Worm (Caenorhabditis elegans): ENCODE measurements around the gene srh-206.

The srh-206 gene

DNA sequence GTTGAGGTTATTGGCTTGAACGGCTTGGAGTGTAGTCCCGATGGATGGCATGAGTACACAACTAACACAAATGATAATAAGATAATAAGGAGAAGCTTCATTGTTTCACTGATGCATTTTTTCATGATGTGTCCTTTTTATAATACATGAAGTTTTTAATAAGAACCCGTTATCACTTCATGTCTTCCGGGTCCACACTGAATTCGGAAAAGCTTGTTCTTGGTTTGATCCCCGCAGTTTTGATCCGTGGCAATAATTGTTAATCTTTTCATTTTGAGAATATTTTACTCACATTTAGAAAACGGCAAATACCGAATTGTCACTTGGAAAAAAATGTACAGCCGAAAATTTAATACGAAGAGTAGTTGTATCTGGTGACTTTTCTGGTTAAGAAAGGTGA lies 33.9 kb upstream of the srh-206 start, which contains the start of gene Y102A5C.27:
Y102A5C.27 (minus strand) TSS at position 101 of the 400 bp plus-strand sequence.
- no peak for TF ChIP-seq gmeb-2 (tag; optimal IDR thresholded peaks at IDR 0.05)
- TF ChIP-seq hlh-6 (tag; optimal IDR thresholded peaks at IDR 0.05): no peak
- no peak for TF ChIP-seq sox-2 (GFP tag; IDR thresholded peaks at IDR 0.05)
- no peak for TF ChIP-seq elt-2 (tag; optimal IDR thresholded peaks at IDR 0.05)
- no peak for TF ChIP-seq T23F11.4 (GFP tag; optimal IDR thresholded peaks at IDR 0.05)
- no peak for TF ChIP-seq pqm-1 (tag; optimal IDR thresholded peaks at IDR 0.05)
- TF ChIP-seq npax-4 (tag; optimal IDR thresholded peaks at IDR 0.05): no peak
- TF ChIP-seq lim-6 (tag; optimal IDR thresholded peaks at IDR 0.05): no peak
- TF ChIP-seq ama-1 (optimal IDR thresholded peaks at IDR 0.05): no peak
- TF ChIP-seq K02D7.2 (tag; optimal IDR thresholded peaks at IDR 0.05): no peak
- no peak for TF ChIP-seq ceh-48 (tag; optimal IDR thresholded peaks at IDR 0.05)
- TF ChIP-seq madf-2 (tag; optimal IDR thresholded peaks at IDR 0.05): no peak
- TF ChIP-seq fax-1 (tag; optimal IDR thresholded peaks at IDR 0.05): no peak
- TF ChIP-seq ttx-3 (tag; optimal IDR thresholded peaks at IDR 0.05): no peak
- TF ChIP-seq nhr-11 (tag; optimal IDR thresholded peaks at IDR 0.05): no peak
- no peak for TF ChIP-seq F13H6.1 (tag; optimal IDR thresholded peaks at IDR 0.05)

DNA sequence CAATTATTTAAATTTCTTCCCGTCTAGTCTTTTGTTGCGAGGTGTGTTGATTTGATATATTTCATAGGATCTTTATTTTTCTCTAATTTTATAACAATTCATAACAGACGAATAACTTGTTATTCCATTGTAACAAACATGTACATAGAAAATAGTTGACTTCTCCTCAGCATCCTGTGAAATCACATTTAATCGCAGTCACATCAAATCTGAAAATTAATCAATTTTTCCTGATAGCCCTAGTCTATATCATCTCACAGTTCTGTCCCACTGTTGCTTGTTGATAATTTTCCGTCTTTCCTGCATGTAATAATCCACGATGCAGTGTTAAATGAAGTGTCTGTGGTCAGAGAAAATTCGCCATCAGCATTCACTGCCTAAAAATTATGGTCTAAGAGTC lies 33.1 kb upstream of the srh-206 start:
- no peak for TF ChIP-seq madf-2 (tag; optimal IDR thresholded peaks at IDR 0.05)
- TF ChIP-seq lin-11 (tag; optimal IDR thresholded peaks at IDR 0.05): no peak

DNA sequence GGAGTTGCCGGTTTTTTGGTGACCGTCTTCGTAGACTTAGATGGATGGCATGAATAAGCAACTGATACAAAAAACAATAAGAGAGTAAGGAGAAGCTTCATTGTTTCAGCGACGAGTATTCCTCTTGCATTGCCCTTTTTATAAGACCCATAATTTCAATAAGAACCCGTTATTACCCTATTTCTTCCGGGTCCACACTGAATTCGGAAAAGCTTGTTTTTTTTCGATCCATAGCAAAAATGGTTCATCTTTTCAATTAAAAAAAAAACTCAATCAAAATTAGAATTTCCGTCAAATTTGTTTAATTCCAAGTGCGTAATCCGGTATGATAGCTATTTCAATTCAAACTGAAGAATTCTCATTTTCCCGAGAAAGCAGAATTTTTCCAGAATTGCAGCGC lies 32.4 kb upstream of the srh-206 start, which contains the start of gene Y102A5C.40:
Y102A5C.40 (minus strand) TSS at position 101 of the 400 bp plus-strand sequence.
- TF ChIP-seq F13H6.1 (tag; optimal IDR thresholded peaks at IDR 0.05) (no peak), ama-1 (optimal IDR thresholded peaks at IDR 0.05) (no peak), rnt-1 (tag; optimal IDR thresholded peaks at IDR 0.05) (no peak), nhr-11 (tag; optimal IDR thresholded peaks at IDR 0.05) (no peak), C08G9.2 (tag; optimal IDR thresholded peaks at IDR 0.05) (no peak), eyg-1 (tag; optimal IDR thresholded peaks at IDR 0.05) (no peak), unc-42 (tag; optimal IDR thresholded peaks at IDR 0.05) (no peak), ahr-1 (tag; optimal IDR thresholded peaks at IDR 0.05) (no peak), K09A11.1 (tag; optimal IDR thresholded peaks at IDR 0.05; ENCODE audit: insufficient read depth) (no peak), zip-5 (tag; optimal IDR thresholded peaks at IDR 0.05) (no peak), sdc-2 (tag; optimal IDR thresholded peaks at IDR 0.05) (no peak), ceh-2 (tag; optimal IDR thresholded peaks at IDR 0.05) (no peak), pag-3 (tag; optimal IDR thresholded peaks at IDR 0.05; ENCODE audit: borderline replicate concordance) (no peak), dve-1 (tag; optimal IDR thresholded peaks at IDR 0.05) (no peak), ceh-34 (tag; optimal IDR thresholded peaks at IDR 0.05) (no peak), lin-11 (tag; optimal IDR thresholded peaks at IDR 0.05) (no peak), tbx-2 (tag; optimal IDR thresholded peaks at IDR 0.05) (no peak), ceh-31 (tag; optimal IDR thresholded peaks at IDR 0.05) (no peak)

DNA sequence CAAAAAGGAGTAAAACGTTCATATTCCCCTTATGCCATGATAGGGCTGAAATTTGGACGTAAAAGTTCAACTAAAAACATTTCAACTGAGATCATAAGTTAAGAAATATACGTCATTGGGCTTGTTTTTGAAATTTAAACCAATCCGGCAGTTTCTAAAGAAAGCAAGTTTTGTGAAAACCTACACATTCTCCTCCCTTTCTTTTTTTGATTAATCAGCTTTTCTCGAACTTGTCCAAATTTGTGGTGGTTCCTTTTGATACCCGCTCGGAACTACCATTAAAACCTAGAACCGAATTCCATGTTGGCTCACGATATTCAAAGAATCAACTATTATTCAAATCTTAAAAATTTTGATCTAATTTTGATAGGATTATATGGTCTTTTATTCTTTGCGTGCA lies 25.7 kb upstream of the srh-206 start, which contains the start of gene srz-54:
srz-54 (plus strand) TSS at position 301 of the 400 bp plus-strand sequence.
- TF ChIP-seq hlh-13 (GFP tag; optimal IDR thresholded peaks at IDR 0.05): no peak
- no peak for TF ChIP-seq lim-6 (tag; optimal IDR thresholded peaks at IDR 0.05)
- no peak for TF ChIP-seq lin-11 (tag; optimal IDR thresholded peaks at IDR 0.05)

DNA sequence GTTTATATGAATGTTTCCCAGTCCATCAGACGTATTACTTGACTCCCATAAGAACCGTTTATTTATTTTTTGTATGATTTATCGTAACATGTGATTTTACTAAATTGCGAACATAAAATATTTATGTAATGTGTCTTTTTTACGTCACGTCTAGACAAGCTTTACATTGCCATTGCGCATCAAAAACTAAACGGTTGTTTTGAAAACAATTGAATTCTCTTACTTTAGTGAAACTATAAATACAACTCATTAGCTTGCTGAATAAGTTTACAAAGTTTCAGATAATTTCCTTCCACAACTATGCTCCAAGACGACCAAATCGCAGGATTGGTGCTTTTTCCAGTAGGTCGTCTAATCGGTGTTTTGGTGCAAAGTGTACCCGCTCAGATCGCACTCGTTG lies 20.3 kb upstream of the srh-206 start, which contains the start of gene srx-54:
srx-54 (plus strand) TSS at position 301 of the 400 bp plus-strand sequence.
- TF ChIP-seq dve-1 (tag; optimal IDR thresholded peaks at IDR 0.05) (no peak), odd-2 (tag; optimal IDR thresholded peaks at IDR 0.05) (no peak), mec-3 (tag; optimal IDR thresholded peaks at IDR 0.05; ENCODE audit: borderline replicate concordance) (no peak), ceh-9 (tag; optimal IDR thresholded peaks at IDR 0.05) (no peak), ama-1 (optimal IDR thresholded peaks at IDR 0.05) (no peak), lim-6 (tag; optimal IDR thresholded peaks at IDR 0.05) (no peak), che-1 (tag; optimal IDR thresholded peaks at IDR 0.05) (no peak), hlh-15 (tag; optimal IDR thresholded peaks at IDR 0.05) (no peak), syd-9 (tag; optimal IDR thresholded peaks at IDR 0.05) (no peak), gmeb-2 (tag; optimal IDR thresholded peaks at IDR 0.05) (no peak), ahr-1 (tag; optimal IDR thresholded peaks at IDR 0.05) (no peak), ceh-45 (GFP tag; IDR thresholded peaks at IDR 0.05) (no peak), C38D4.7 (GFP tag; optimal IDR thresholded peaks at IDR 0.05) (no peak), sox-4 (tag; optimal IDR thresholded peaks at IDR 0.05) (no peak), tbx-7 (tag; optimal IDR thresholded peaks at IDR 0.05) (no peak), nfya-1 (tag; optimal IDR thresholded peaks at IDR 0.05) (no peak), hlh-30 (tag; optimal IDR thresholded peaks at IDR 0.05; ENCODE audit: insufficient read depth) (no peak), fax-1 (tag; optimal IDR thresholded peaks at IDR 0.05) (no peak), ceh-31 (tag; optimal IDR thresholded peaks at IDR 0.05) (no peak), ceh-2 (tag; optimal IDR thresholded peaks at IDR 0.05) (no peak)
